Comparison of ENCODE assay signal across 1 fruit fly cellular context in the genomic region with DNA sequence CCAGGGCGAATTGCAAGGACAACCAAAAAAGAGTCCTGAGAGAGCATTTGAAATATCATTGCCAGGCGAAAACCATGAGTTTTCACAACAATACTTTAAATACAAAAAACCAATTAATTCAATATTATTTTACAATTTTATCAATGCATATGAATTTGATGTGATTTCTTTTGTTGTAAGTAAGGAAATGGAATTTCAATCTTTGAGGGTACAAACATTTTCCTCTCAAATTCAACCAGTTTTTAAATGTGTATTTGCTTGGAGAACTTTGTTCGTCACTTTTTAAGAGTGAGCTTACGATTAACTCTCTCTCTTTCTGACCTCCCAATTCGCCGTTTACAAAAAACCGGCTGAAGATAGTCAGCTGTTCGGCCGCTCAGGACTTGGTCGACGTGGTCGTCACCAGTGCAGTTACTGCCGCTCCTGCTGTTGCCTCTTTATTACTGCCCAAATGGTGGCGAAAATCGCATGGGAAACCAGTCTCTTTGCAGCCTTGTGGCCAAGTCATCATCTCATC.
TF ChIP-seq lines count a peak whose summit lies in the region.

No protein-coding gene starts in this region.

TF ChIP-seq in whole organism, embryonic, 481 proteins besides CTCF, POLR2A, EP300 and RAD21 (continued from another document):
- peak; percentile 51 for TF ChIP-seq Hand (GFP tag; optimal IDR thresholded peaks at IDR 0.05; lab: Kevin White, UChicago)
- no peak for TF ChIP-seq Camta (GFP tag; optimal IDR thresholded peaks at IDR 0.05; lab: Kevin White, UChicago)
- peak; percentile 41 for TF ChIP-seq lilli (GFP tag; optimal IDR thresholded peaks at IDR 0.05; lab: Kevin White, UChicago)
- TF ChIP-seq ro (GFP tag; IDR thresholded peaks at IDR 0.05; lab: Robert Waterston, UW), result no peak
- no peak for TF ChIP-seq z (GFP tag; IDR thresholded peaks at IDR 0.05; lab: Robert Waterston, UW)
- TF ChIP-seq amos (GFP tag; IDR thresholded peaks at IDR 0.05; lab: Robert Waterston, UW; ENCODE audit: partially characterized antibody), result no peak
- TF ChIP-seq MTF-1 (GFP tag; optimal IDR thresholded peaks at IDR 0.05; lab: Kevin White, UChicago; ENCODE audit: borderline replicate concordance), result no peak
- TF ChIP-seq aop (GFP tag; IDR thresholded peaks at IDR 0.05; lab: Robert Waterston, UW), result no peak
- no peak for TF ChIP-seq CG10654 (GFP tag; optimal IDR thresholded peaks at IDR 0.05; lab: Kevin White, UChicago)
- TF ChIP-seq phol (tag; optimal IDR thresholded peaks at IDR 0.05; lab: Kevin White, UChicago), result peak; percentile 20
- no peak for TF ChIP-seq sd (tag; optimal IDR thresholded peaks at IDR 0.05; lab: Kevin White, UChicago)
- no peak for TF ChIP-seq kni (GFP tag; optimal IDR thresholded peaks at IDR 0.05; lab: Kevin White, UChicago)
- TF ChIP-seq CG1529 (GFP tag; optimal IDR thresholded peaks at IDR 0.05; lab: Kevin White, UChicago), result no peak
- TF ChIP-seq unc-4 (GFP tag; IDR thresholded peaks at IDR 0.05; lab: Robert Waterston, UW; ENCODE audit: partially characterized antibody), result no peak
- no peak for TF ChIP-seq zfh2 (GFP tag; optimal IDR thresholded peaks at IDR 0.05; lab: Kevin White, UChicago)
- TF ChIP-seq Ets65A (GFP tag; lab: Kevin White, UChicago), result peak; percentile 64
- TF ChIP-seq dmrt99B (tag; optimal IDR thresholded peaks at IDR 0.05; lab: Kevin White, UChicago), result peak; percentile 62
- TF ChIP-seq CG13287 (GFP tag; IDR thresholded peaks at IDR 0.05; lab: Robert Waterston, UW; ENCODE audit: partially characterized antibody), result no peak
- no peak for TF ChIP-seq jigr1 (GFP tag; IDR thresholded peaks at IDR 0.05; lab: Robert Waterston, UW)
- peak; percentile 36; the same call in 1 of the 2 replicates for TF ChIP-seq Xrp1 (GFP tag; IDR thresholded peaks at IDR 0.05; lab: Robert Waterston, UW)
- TF ChIP-seq fd3F (GFP tag; optimal IDR thresholded peaks at IDR 0.05; lab: Kevin White, UChicago), result peak; percentile 44
- TF ChIP-seq CG17359 (tag; optimal IDR thresholded peaks at IDR 0.05; lab: Kevin White, UChicago), result peak; percentile 51
- no peak for TF ChIP-seq oc (tag; optimal IDR thresholded peaks at IDR 0.05; lab: Kevin White, UChicago)
- TF ChIP-seq Atf6 (GFP tag; IDR thresholded peaks at IDR 0.05; lab: Robert Waterston, UW), result peak; percentile 73
- no peak for TF ChIP-seq Optix (GFP tag; IDR thresholded peaks at IDR 0.05; lab: Robert Waterston, UW)
- TF ChIP-seq lbe (GFP tag; optimal IDR thresholded peaks at IDR 0.05; lab: Kevin White, UChicago), result peak; percentile 9
- TF ChIP-seq nmo (GFP tag; optimal IDR thresholded peaks at IDR 0.05; lab: Kevin White, UChicago), result no peak
- no peak for TF ChIP-seq vnd (GFP tag; IDR thresholded peaks at IDR 0.05; lab: Robert Waterston, UW; ENCODE audit: partially characterized antibody)
- no peak for TF ChIP-seq Poxn (GFP tag; IDR thresholded peaks at IDR 0.05; lab: Robert Waterston, UW)
- TF ChIP-seq nom (GFP tag; optimal IDR thresholded peaks at IDR 0.05; lab: Kevin White, UChicago), result peak; percentile 34
- TF ChIP-seq toy (GFP tag; IDR thresholded peaks at IDR 0.05; lab: Robert Waterston, UW), result no peak
- TF ChIP-seq tio (GFP tag; optimal IDR thresholded peaks at IDR 0.05; lab: Kevin White, UChicago), result no peak
- peak; percentile 71 for TF ChIP-seq row (GFP tag; IDR thresholded peaks at IDR 0.05; lab: Robert Waterston, UW)
- no peak for TF ChIP-seq mld (GFP tag; IDR thresholded peaks at IDR 0.05; lab: Robert Waterston, UW; ENCODE audit: partially characterized antibody)
- TF ChIP-seq CG14710 (tag; optimal IDR thresholded peaks at IDR 0.05; lab: Kevin White, UChicago), result no peak
- TF ChIP-seq CG15696 (tag; optimal IDR thresholded peaks at IDR 0.05; lab: Kevin White, UChicago), result no peak
- TF ChIP-seq Bteb2 (GFP tag; optimal IDR thresholded peaks at IDR 0.05; lab: Kevin White, UChicago), result no peak
- TF ChIP-seq H2.0 (GFP tag; IDR thresholded peaks at IDR 0.05; lab: Robert Waterston, UW), result no peak
- TF ChIP-seq PHDP (tag; optimal IDR thresholded peaks at IDR 0.05; lab: Kevin White, UChicago), result peak; percentile 54
- TF ChIP-seq CG9437 (GFP tag; optimal IDR thresholded peaks at IDR 0.05; lab: Kevin White, UChicago), result no peak
- no peak for TF ChIP-seq CG10462 (GFP tag; optimal IDR thresholded peaks at IDR 0.05; lab: Kevin White, UChicago)
- TF ChIP-seq CG4328 (GFP tag; optimal IDR thresholded peaks at IDR 0.05; lab: Kevin White, UChicago), result no peak
- peak; percentile 46 for TF ChIP-seq CoRest (tag; optimal IDR thresholded peaks at IDR 0.05; lab: Kevin White, UChicago)
- no peak for TF ChIP-seq Hmx (GFP tag; optimal IDR thresholded peaks at IDR 0.05; lab: Kevin White, UChicago)
- no peak for TF ChIP-seq fd64A (GFP tag; optimal IDR thresholded peaks at IDR 0.05; lab: Kevin White, UChicago)
- TF ChIP-seq ttk (GFP tag; IDR thresholded peaks at IDR 0.05; lab: Robert Waterston, UW), result 0 out of 2 replicates have a peak, but pooled peaks have one; percentile 18
- no peak for TF ChIP-seq mirr (GFP tag; optimal IDR thresholded peaks at IDR 0.05; lab: Kevin White, UChicago)
- TF ChIP-seq CG34376 (GFP tag; optimal IDR thresholded peaks at IDR 0.05; lab: Kevin White, UChicago), result peak; percentile 42
- TF ChIP-seq CG5245 (GFP tag; optimal IDR thresholded peaks at IDR 0.05; lab: Kevin White, UChicago), result no peak
- TF ChIP-seq sug (tag; optimal IDR thresholded peaks at IDR 0.05; lab: Kevin White, UChicago), result peak; percentile 48
- TF ChIP-seq gcm2 (GFP tag; optimal IDR thresholded peaks at IDR 0.05; lab: Kevin White, UChicago), result no peak
- no peak for TF ChIP-seq CG32767 (GFP tag; IDR thresholded peaks at IDR 0.05; lab: Robert Waterston, UW)
- TF ChIP-seq slp2 (GFP tag; optimal IDR thresholded peaks at IDR 0.05; lab: Kevin White, UChicago), result no peak
- peak; percentile 28 for TF ChIP-seq pho (GFP tag; optimal IDR thresholded peaks at IDR 0.05; lab: Kevin White, UChicago)
- peak; percentile 30 for TF ChIP-seq CG2712 (tag; optimal IDR thresholded peaks at IDR 0.05; lab: Kevin White, UChicago)
- TF ChIP-seq Tbp (GFP tag; optimal IDR thresholded peaks at IDR 0.05; lab: Kevin White, UChicago), result no peak
- no peak for TF ChIP-seq Ets97D (GFP tag; optimal IDR thresholded peaks at IDR 0.05; lab: Kevin White, UChicago)
- TF ChIP-seq onecut (GFP tag; IDR thresholded peaks at IDR 0.05; lab: Robert Waterston, UW), result 0 out of 2 replicates have a peak, but pooled peaks have one; percentile 12
- TF ChIP-seq BtbVII (GFP tag; optimal IDR thresholded peaks at IDR 0.05; lab: Kevin White, UChicago), result peak; percentile 48
- peak in 1 of 2 experiments; percentile 19 for TF ChIP-seq Pdp1 (GFP tag; optimal IDR thresholded peaks at IDR 0.05; lab: Kevin White, UChicago)
- TF ChIP-seq NK7.1 (GFP tag; optimal IDR thresholded peaks at IDR 0.05; lab: Kevin White, UChicago), result no peak
- no peak for TF ChIP-seq CG4404 (GFP tag; IDR thresholded peaks at IDR 0.05; lab: Robert Waterston, UW)
- no peak for TF ChIP-seq Dek (tag; optimal IDR thresholded peaks at IDR 0.05; lab: Kevin White, UChicago)
- peak; percentile 13 for TF ChIP-seq tap (tag; optimal IDR thresholded peaks at IDR 0.05; lab: Kevin White, UChicago)
- TF ChIP-seq CG7928 (GFP tag; optimal IDR thresholded peaks at IDR 0.05; lab: Kevin White, UChicago), result no peak
- TF ChIP-seq CG15011 (GFP tag; optimal IDR thresholded peaks at IDR 0.05; lab: Kevin White, UChicago), result no peak
- no peak for TF ChIP-seq CG4707 (GFP tag; optimal IDR thresholded peaks at IDR 0.05; lab: Kevin White, UChicago)
- TF ChIP-seq CG18476 (GFP tag; optimal IDR thresholded peaks at IDR 0.05; lab: Kevin White, UChicago), result no peak
- TF ChIP-seq ewg (GFP tag; optimal IDR thresholded peaks at IDR 0.05; lab: Kevin White, UChicago), result no peak
- peak; percentile 33 for TF ChIP-seq exex (tag; optimal IDR thresholded peaks at IDR 0.05; lab: Kevin White, UChicago)
- no peak for TF ChIP-seq dati (GFP tag; IDR thresholded peaks at IDR 0.05; lab: Robert Waterston, UW)
- no peak for TF ChIP-seq p53 (GFP tag; optimal IDR thresholded peaks at IDR 0.05; lab: Kevin White, UChicago)
- TF ChIP-seq CG12769 (tag; optimal IDR thresholded peaks at IDR 0.05; lab: Kevin White, UChicago), result peak; percentile 43
- no peak for TF ChIP-seq CrebB (tag; optimal IDR thresholded peaks at IDR 0.05; lab: Kevin White, UChicago)
- TF ChIP-seq HmgD (GFP tag; optimal IDR thresholded peaks at IDR 0.05; lab: Kevin White, UChicago), result no peak
- TF ChIP-seq CG12299 (tag; optimal IDR thresholded peaks at IDR 0.05; lab: Kevin White, UChicago), result no peak
- TF ChIP-seq al (GFP tag; IDR thresholded peaks at IDR 0.05; lab: Robert Waterston, UW), result no peak
- TF ChIP-seq CG10543 (GFP tag; optimal IDR thresholded peaks at IDR 0.05; lab: Kevin White, UChicago), result peak; percentile 21
- TF ChIP-seq fru (optimal IDR thresholded peaks at IDR 0.05; lab: Kevin White, UChicago), result no peak
- TF ChIP-seq maf-S (GFP tag; optimal IDR thresholded peaks at IDR 0.05; lab: Kevin White, UChicago), result no peak
- TF ChIP-seq CG8281 (tag; optimal IDR thresholded peaks at IDR 0.05; lab: Kevin White, UChicago), result no peak
- no peak for TF ChIP-seq CG33557 (GFP tag; optimal IDR thresholded peaks at IDR 0.05; lab: Kevin White, UChicago)
- peak; percentile 71 for TF ChIP-seq CG3281 (GFP tag; optimal IDR thresholded peaks at IDR 0.05; lab: Kevin White, UChicago)
- no peak for TF ChIP-seq klu (GFP tag; IDR thresholded peaks at IDR 0.05; lab: Robert Waterston, UW)
- no peak for TF ChIP-seq CG11247 (GFP tag; IDR thresholded peaks at IDR 0.05; lab: Robert Waterston, UW)
- TF ChIP-seq B-H2 (GFP tag; optimal IDR thresholded peaks at IDR 0.05; lab: Kevin White, UChicago), result peak; percentile 40
- no peak for TF ChIP-seq CG31365 (tag; optimal IDR thresholded peaks at IDR 0.05; lab: Kevin White, UChicago)
- TF ChIP-seq mam (GFP tag; optimal IDR thresholded peaks at IDR 0.05; lab: Kevin White, UChicago), result peak; percentile 28
- no peak for TF ChIP-seq eve (GFP tag; optimal IDR thresholded peaks at IDR 0.05; lab: Kevin White, UChicago)
- TF ChIP-seq Hey (tag; optimal IDR thresholded peaks at IDR 0.05; lab: Kevin White, UChicago), result no peak
- TF ChIP-seq kay (GFP tag; optimal IDR thresholded peaks at IDR 0.05; lab: Kevin White, UChicago), result no peak
- peak; percentile 76 for TF ChIP-seq sens (GFP tag; lab: Kevin White, UChicago)
- no peak for TF ChIP-seq Hr39 (optimal IDR thresholded peaks at IDR 0.05; lab: Kevin White, UChicago)
- TF ChIP-seq CG13775 (GFP tag; optimal IDR thresholded peaks at IDR 0.05; lab: Kevin White, UChicago), result no peak
- peak; percentile 54; the same call in 1 of the 2 replicates for TF ChIP-seq Ada2b (GFP tag; IDR thresholded peaks at IDR 0.05; lab: Robert Waterston, UW)
- TF ChIP-seq TFAM (GFP tag; optimal IDR thresholded peaks at IDR 0.05; lab: Kevin White, UChicago), result no peak
- TF ChIP-seq CG8359 (GFP tag; optimal IDR thresholded peaks at IDR 0.05; lab: Kevin White, UChicago; ENCODE audit: borderline replicate concordance), result no peak
- TF ChIP-seq hth (optimal IDR thresholded peaks at IDR 0.05; lab: Kevin White, UChicago), result no peak
- peak; percentile 65; the same call in 1 of the 2 replicates for TF ChIP-seq CG32532 (GFP tag; IDR thresholded peaks at IDR 0.05; lab: Robert Waterston, UW)
- no peak for TF ChIP-seq CG8290 (GFP tag; optimal IDR thresholded peaks at IDR 0.05; lab: Kevin White, UChicago)
- no peak for TF ChIP-seq CG8290 (tag; optimal IDR thresholded peaks at IDR 0.05; lab: Kevin White, UChicago)
- TF ChIP-seq Sin3A (optimal IDR thresholded peaks at IDR 0.05; lab: Kevin White, UChicago), result no peak
- TF ChIP-seq corto (GFP tag; optimal IDR thresholded peaks at IDR 0.05; lab: Kevin White, UChicago), result peak; percentile 62
- TF ChIP-seq CG11398 (GFP tag; optimal IDR thresholded peaks at IDR 0.05; lab: Kevin White, UChicago), result no peak
- peak; percentile 58 for TF ChIP-seq CG15269 (tag; optimal IDR thresholded peaks at IDR 0.05; lab: Kevin White, UChicago)
- no peak for TF ChIP-seq gro (GFP tag; optimal IDR thresholded peaks at IDR 0.05; lab: Kevin White, UChicago)
- no peak for TF ChIP-seq CG43689 (GFP tag; IDR thresholded peaks at IDR 0.05; lab: Robert Waterston, UW)
- no peak for TF ChIP-seq GATAe (GFP tag; conservative IDR thresholded peaks at IDR 0.05; lab: Robert Waterston, UW)
- no peak for TF ChIP-seq sob (GFP tag; IDR thresholded peaks at IDR 0.05; lab: Robert Waterston, UW)
- TF ChIP-seq CG9215 (GFP tag; IDR thresholded peaks at IDR 0.05; lab: Robert Waterston, UW), result peak; percentile 86
- TF ChIP-seq Sox102F (GFP tag; optimal IDR thresholded peaks at IDR 0.05; lab: Kevin White, UChicago), result peak; percentile 49
- TF ChIP-seq CG10267 (tag; optimal IDR thresholded peaks at IDR 0.05; lab: Kevin White, UChicago), result peak; percentile 14
- TF ChIP-seq chinmo (GFP tag; IDR thresholded peaks at IDR 0.05; lab: Robert Waterston, UW; ENCODE audit: partially characterized antibody), result no peak
- TF ChIP-seq pan (optimal IDR thresholded peaks at IDR 0.05; lab: Kevin White, UChicago), result no peak
- peak in 1 of 2 experiments; percentile 65 for TF ChIP-seq pan (GFP tag; optimal IDR thresholded peaks at IDR 0.05 in 1 of 2, IDR thresholded peaks at IDR 0.05 in 1 of 2)
- TF ChIP-seq Hr51 (GFP tag; optimal IDR thresholded peaks at IDR 0.05; lab: Kevin White, UChicago), result peak in 1 of 2 experiments; percentile 59
- no peak for TF ChIP-seq CG33213 (GFP tag; optimal IDR thresholded peaks at IDR 0.05; lab: Kevin White, UChicago)
- TF ChIP-seq schlank (tag; optimal IDR thresholded peaks at IDR 0.05; lab: Kevin White, UChicago), result no peak
- TF ChIP-seq CHES-1-like (GFP tag; optimal IDR thresholded peaks at IDR 0.05; lab: Kevin White, UChicago), result no peak
